Fruit fly (Drosophila melanogaster): Measurements from ENCODE around the gene eRF3.
A peak's percentile ranks its signal among the peaks of the same experiment; 100 is the strongest.

eRF3 gene

DNA sequence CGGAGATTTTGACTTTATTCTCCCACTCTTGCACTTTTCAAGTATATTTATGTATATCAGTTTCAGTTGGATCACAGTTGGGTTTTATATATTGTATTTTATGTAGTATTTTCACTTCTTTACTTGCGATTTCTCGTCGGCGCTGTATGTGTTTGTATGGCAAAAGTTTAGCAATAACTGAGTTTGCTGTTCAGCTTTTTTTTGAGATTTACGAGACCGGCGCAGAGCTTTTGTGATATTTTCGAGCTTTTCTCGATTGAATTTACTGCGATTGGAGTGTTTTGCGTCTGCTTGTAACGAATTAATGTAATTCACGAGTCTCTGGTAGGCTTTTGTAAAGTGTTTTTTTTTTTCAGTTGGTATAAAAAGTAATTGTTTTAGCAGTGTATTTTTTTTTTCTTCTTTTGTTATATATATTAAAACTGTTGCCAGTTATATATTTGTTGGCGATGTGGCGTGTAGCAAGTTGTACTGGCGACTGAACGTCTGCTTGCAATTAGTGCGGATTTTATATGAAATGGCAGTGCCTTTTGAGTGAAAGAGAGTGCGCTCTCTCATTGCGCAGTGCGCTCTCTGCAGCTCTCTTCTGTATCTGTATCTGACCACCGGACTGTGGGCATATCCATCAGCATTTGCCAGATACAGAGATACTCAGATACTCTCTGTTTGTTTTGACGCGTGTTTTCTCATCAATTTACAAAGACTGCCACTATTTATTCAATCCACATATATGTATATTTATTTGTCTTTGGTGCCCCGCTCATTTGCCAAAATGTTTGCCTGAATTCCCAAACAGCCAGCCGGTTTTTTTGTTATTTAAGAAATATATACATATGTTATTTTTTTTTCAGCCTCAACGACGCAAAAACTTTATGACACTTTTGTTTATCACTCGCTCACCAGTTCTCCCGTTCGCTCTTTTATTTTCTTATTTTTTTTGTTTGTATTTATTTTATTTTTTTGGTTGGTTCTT is 26.8 kb downstream of the eRF3 start (continued):
- TF ChIP-seq CG13894 (tag; optimal IDR thresholded peaks at IDR 0.05) (peak; percentile 93), CG2202 (tag; optimal IDR thresholded peaks at IDR 0.05) (peak; percentile 22), D19B (GFP tag; optimal IDR thresholded peaks at IDR 0.05) (peak; percentile 12), dm (GFP tag; optimal IDR thresholded peaks at IDR 0.05) (no peak), ci (GFP tag; IDR thresholded peaks at IDR 0.05) (peak; percentile 76), wor (GFP tag; IDR thresholded peaks at IDR 0.05) (no peak), NC2β (GFP tag; optimal IDR thresholded peaks at IDR 0.05) (peak; percentile 59), knrl (GFP tag; IDR thresholded peaks at IDR 0.05; ENCODE audit: partially characterized antibody) (no peak), ab (GFP tag; optimal IDR thresholded peaks at IDR 0.05) (no peak), CG2889 (GFP tag; IDR thresholded peaks at IDR 0.05) (no peak), inv (GFP tag; IDR thresholded peaks at IDR 0.05; ENCODE audit: partially characterized antibody) (peak; percentile 33; the same call in 1 of the 2 replicates), bowl (GFP tag; IDR thresholded peaks at IDR 0.05) (peak; percentile 64; the same call in 1 of the 2 replicates), tio (GFP tag; optimal IDR thresholded peaks at IDR 0.05) (no peak), row (GFP tag; IDR thresholded peaks at IDR 0.05) (0 out of 3 replicates have a peak, but pooled peaks have one; percentile 22), ac (GFP tag; optimal IDR thresholded peaks at IDR 0.05) (peak; percentile 72), CG10979 (tag; optimal IDR thresholded peaks at IDR 0.05) (no peak), cas (GFP tag; IDR thresholded peaks at IDR 0.05) (peak; percentile 41; the same call in 1 of the 2 replicates), hkb (optimal IDR thresholded peaks at IDR 0.05) (no peak), hkb (GFP tag; IDR thresholded peaks at IDR 0.05) (peak; percentile 73), CG3847 (GFP tag; IDR thresholded peaks at IDR 0.05) (0 out of 2 replicates have a peak, but pooled peaks have one; percentile 15), NFAT (GFP tag; IDR thresholded peaks at IDR 0.05) (peak; percentile 50; the same call in 1 of the 2 replicates), CG9727 (GFP tag; optimal IDR thresholded peaks at IDR 0.05) (peak; percentile 78), CG5245 (GFP tag; optimal IDR thresholded peaks at IDR 0.05) (no peak), CG11504 (tag; optimal IDR thresholded peaks at IDR 0.05) (peak; percentile 46), ro (GFP tag; IDR thresholded peaks at IDR 0.05) (no peak), fu2 (GFP tag; optimal IDR thresholded peaks at IDR 0.05) (no peak), crc (GFP tag; optimal IDR thresholded peaks at IDR 0.05) (no peak), sd (tag; optimal IDR thresholded peaks at IDR 0.05) (peak; percentile 95), CG13624 (GFP tag; optimal IDR thresholded peaks at IDR 0.05) (peak; percentile 86), br (optimal IDR thresholded peaks at IDR 0.05) (no peak), kay (GFP tag; optimal IDR thresholded peaks at IDR 0.05) (peak; percentile 36), slp2 (GFP tag; optimal IDR thresholded peaks at IDR 0.05) (no peak), TFAM (GFP tag; optimal IDR thresholded peaks at IDR 0.05) (no peak), CG12942 (GFP tag; optimal IDR thresholded peaks at IDR 0.05) (no peak), CG4707 (GFP tag; optimal IDR thresholded peaks at IDR 0.05) (peak; percentile 18), CG8089 (GFP tag; optimal IDR thresholded peaks at IDR 0.05) (no peak), CG12391 (tag; optimal IDR thresholded peaks at IDR 0.05) (peak; percentile 20), peb (GFP tag; IDR thresholded peaks at IDR 0.05) (no peak), CG10209 (GFP tag; optimal IDR thresholded peaks at IDR 0.05) (peak; percentile 63), CG3065 (GFP tag; optimal IDR thresholded peaks at IDR 0.05) (peak; percentile 12), Bdp1 (GFP tag; optimal IDR thresholded peaks at IDR 0.05) (peak; percentile 14), CG1647 (GFP tag; optimal IDR thresholded peaks at IDR 0.05) (no peak), tx (GFP tag; optimal IDR thresholded peaks at IDR 0.05) (no peak), ato (GFP tag; IDR thresholded peaks at IDR 0.05; ENCODE audit: partially characterized antibody) (peak; percentile 39; the same call in 1 of the 2 replicates), tna (GFP tag; IDR thresholded peaks at IDR 0.05; ENCODE audit: partially characterized antibody) (no peak), Ravus (GFP tag; IDR thresholded peaks at IDR 0.05) (no peak), esg (GFP tag; conservative IDR thresholded peaks at IDR 0.05) (no peak)

All from whole organism, embryonic.